Fruit fly (Drosophila melanogaster) whole organism, wandering third instar larva: Measurements from ENCODE around the gene CG43739.

ENCODE experiments used
- Abd-B ChIP-seq: fragments of >200 bp; optimal IDR thresholded peaks from 2 replicates; lab custom pipeline; 2017; ENCODE audit warnings: missing biosample characterization, missing genetic modification characterization
- CG32264 ChIP-seq: fragments of 200-800 bp; sonication (Bioruptor generic); optimal IDR thresholded peaks from 2 replicates; lab custom pipeline; 2016; ENCODE audit warnings: missing biosample characterization, missing genetic modification characterization
- CrebA ChIP-seq: fragments of 200-800 bp; sonication (Bioruptor generic); optimal IDR thresholded peaks from 2 replicates; lab custom pipeline; 2016; ENCODE audit warnings: missing biosample characterization, mild to moderate bottlenecking, missing genetic modification characterization, borderline replicate concordance
- Dfd ChIP-seq: fragments of >200 bp; optimal IDR thresholded peaks from 2 replicates; lab custom pipeline; 2017; ENCODE audit warnings: missing biosample characterization, missing genetic modification characterization
- Dif ChIP-seq: fragments of 200-275, 200-300 bp; sonication (Bioruptor generic); optimal IDR thresholded peaks from 2 replicates; lab custom pipeline; 2018; ENCODE audit warnings: missing biosample characterization, missing genetic modification characterization; ENCODE audit not compliant: partially characterized antibody
- GATAd ChIP-seq: sonication (Bioruptor generic); optimal IDR thresholded peaks from 2 replicates; lab custom pipeline; 2016; ENCODE audit warnings: missing biosample characterization, missing genetic modification characterization
- HLH106 ChIP-seq: fragments of 200-800 bp; optimal IDR thresholded peaks from 3 replicates; lab custom pipeline; 2019; ENCODE audit warnings: missing biosample characterization, mild to moderate bottlenecking, missing genetic modification characterization, moderate library complexity
- Hnf4 ChIP-seq: fragments of 200-800 bp; sonication (Bioruptor generic); optimal IDR thresholded peaks from 2 replicates; lab custom pipeline; 2016; ENCODE audit warnings: missing biosample characterization, mild to moderate bottlenecking, missing genetic modification characterization
- Hr78 ChIP-seq: fragments of >200 bp; optimal IDR thresholded peaks from 2 replicates; lab custom pipeline; 2017; ENCODE audit warnings: missing biosample characterization, missing genetic modification characterization
- Hr83 ChIP-seq: fragments of 200-300 bp; sonication (Bioruptor generic); optimal IDR thresholded peaks from 2 replicates; lab custom pipeline; 2016; ENCODE audit warnings: missing biosample characterization, mild to moderate bottlenecking, missing genetic modification characterization, moderate library complexity; ENCODE audit not compliant: poor library complexity, severe bottlenecking
- Jra ChIP-seq: sonication (Bioruptor generic); optimal IDR thresholded peaks from 2 replicates; lab custom pipeline; 2016; ENCODE audit warnings: missing biosample characterization, missing genetic modification characterization
- Mio ChIP-seq: sonication (Bioruptor generic); optimal IDR thresholded peaks from 2 replicates; lab custom pipeline; 2016; ENCODE audit warnings: missing biosample characterization, missing genetic modification characterization
- Myc ChIP-seq: fragments of >200 bp; optimal IDR thresholded peaks from 2 replicates; lab custom pipeline; 2017
- N ChIP-seq: fragments of >200 bp; optimal IDR thresholded peaks from 2 replicates; lab custom pipeline; 2018; ENCODE audit warnings: missing biosample characterization, missing external identifiers, missing genetic modification characterization
- OdsH ChIP-seq: fragments of 200-800 bp; sonication (Bioruptor generic); optimal IDR thresholded peaks from 2 replicates; lab custom pipeline; 2016; ENCODE audit warnings: missing biosample characterization, mild to moderate bottlenecking, missing genetic modification characterization
- Rel ChIP-seq, 2 experiments: fragments of 200-800 bp; sonication (Bioruptor generic) in 1 of 2; optimal IDR thresholded peaks; 2 replicates in 1 of 2; 3 replicates in 1 of 2; lab custom pipeline; 2016 to 2019; ENCODE audit warnings: mild to moderate bottlenecking in 2 of 2, missing biosample characterization in 2 of 2, missing genetic modification characterization in 2 of 2, moderate library complexity in 1 of 2
- Sp1 ChIP-seq: fragments of 200-800 bp; sonication (Bioruptor generic); optimal IDR thresholded peaks from 3 replicates; lab custom pipeline; 2019; ENCODE audit warnings: missing biosample characterization, mild to moderate bottlenecking, missing genetic modification characterization, moderate library complexity
- Vsx2 ChIP-seq: fragments of 200-300, 225-300 bp; sonication (Bioruptor generic); optimal IDR thresholded peaks from 2 replicates; lab custom pipeline; 2018; ENCODE audit warnings: missing biosample characterization, missing genetic modification characterization; ENCODE audit not compliant: partially characterized antibody
- br ChIP-seq: fragments of 200-800 bp; sonication (Bioruptor generic); optimal IDR thresholded peaks from 2 replicates; lab custom pipeline; 2016; ENCODE audit warnings: missing biosample characterization, missing genetic modification characterization
- brk ChIP-seq: fragments of 200-800 bp; sonication (Bioruptor generic); optimal IDR thresholded peaks from 2 replicates; lab custom pipeline; 2016; ENCODE audit warnings: missing biosample characterization, mild to moderate bottlenecking, missing genetic modification characterization
- dl ChIP-seq, 2 experiments: fragments of 175-275, 200-275 bp in 1 of 2; fragments of 200-275 bp in 1 of 2; sonication (Bioruptor generic); optimal IDR thresholded peaks; lab custom pipeline; 2018; ENCODE audit warnings: mild to moderate bottlenecking in 2 of 2, missing biosample characterization in 2 of 2, missing genetic modification characterization in 2 of 2, moderate library complexity in 2 of 2; ENCODE audit not compliant: partially characterized antibody in 2 of 2, insufficient read depth in 1 of 2
- dmrt93B ChIP-seq: fragments of 200-800 bp; sonication (Bioruptor generic); optimal IDR thresholded peaks from 2 replicates; lab custom pipeline; 2018; ENCODE audit warnings: missing biosample characterization, mild to moderate bottlenecking, missing genetic modification characterization
- dsf ChIP-seq: sonication (Bioruptor generic); optimal IDR thresholded peaks from 2 replicates; lab custom pipeline; 2016; ENCODE audit warnings: missing biosample characterization, missing genetic modification characterization, borderline replicate concordance
- ey ChIP-seq: fragments of 200-800 bp; sonication (Bioruptor generic); optimal IDR thresholded peaks from 2 replicates; lab custom pipeline; 2016; ENCODE audit warnings: missing biosample characterization, missing genetic modification characterization
- foxo ChIP-seq, 2 experiments: fragments of 200-800 bp; sonication (Bioruptor generic); optimal IDR thresholded peaks; 2 replicates in 1 of 2; 3 replicates in 1 of 2; lab custom pipeline; 2016 to 2017; ENCODE audit warnings: missing biosample characterization in 2 of 2, missing genetic modification characterization in 2 of 2
- fru ChIP-seq: fragments of 200-800 bp; sonication (Bioruptor generic); optimal IDR thresholded peaks from 3 replicates; lab custom pipeline; 2016; ENCODE audit warnings: missing biosample characterization, mild to moderate bottlenecking, missing genetic modification characterization
- jim ChIP-seq: fragments of 175-275, 200-325 bp; sonication (Bioruptor generic); optimal IDR thresholded peaks from 2 replicates; lab custom pipeline; 2016; ENCODE audit warnings: missing biosample characterization, mild to moderate bottlenecking, missing genetic modification characterization
- lola ChIP-seq: fragments of >200 bp; optimal IDR thresholded peaks from 2 replicates; lab custom pipeline; 2017; ENCODE audit warnings: missing biosample characterization, missing genetic modification characterization
- pan ChIP-seq: fragments of >200 bp; optimal IDR thresholded peaks from 2 replicates; lab custom pipeline; 2017
- psq ChIP-seq: fragments of 200-800 bp; sonication (Bioruptor generic); optimal IDR thresholded peaks from 3 replicates; lab custom pipeline; 2017; ENCODE audit warnings: missing biosample characterization, mild to moderate bottlenecking, missing genetic modification characterization, moderate library complexity
- rgr ChIP-seq: fragments of 200-800 bp; sonication (Bioruptor generic); optimal IDR thresholded peaks from 3 replicates; lab custom pipeline; 2016; ENCODE audit warnings: missing biosample characterization, mild to moderate bottlenecking, missing genetic modification characterization
- sage ChIP-seq: fragments of 200-800 bp; sonication (Bioruptor generic); optimal IDR thresholded peaks from 2 replicates; lab custom pipeline; 2016; ENCODE audit warnings: missing biosample characterization, mild to moderate bottlenecking, missing genetic modification characterization
- sv ChIP-seq: fragments of 200-800 bp; sonication (Bioruptor generic); optimal IDR thresholded peaks from 3 replicates; lab custom pipeline; 2016; ENCODE audit warnings: missing biosample characterization, missing genetic modification characterization
- tai ChIP-seq: sonication (Bioruptor generic); optimal IDR thresholded peaks from 2 replicates; lab custom pipeline; 2016; ENCODE audit warnings: missing biosample characterization, missing genetic modification characterization
- woc ChIP-seq: sonication (Bioruptor generic); optimal IDR thresholded peaks from 2 replicates; lab custom pipeline; 2016; ENCODE audit warnings: missing biosample characterization, mild to moderate bottlenecking, missing genetic modification characterization

CG43739 gene

DNA sequence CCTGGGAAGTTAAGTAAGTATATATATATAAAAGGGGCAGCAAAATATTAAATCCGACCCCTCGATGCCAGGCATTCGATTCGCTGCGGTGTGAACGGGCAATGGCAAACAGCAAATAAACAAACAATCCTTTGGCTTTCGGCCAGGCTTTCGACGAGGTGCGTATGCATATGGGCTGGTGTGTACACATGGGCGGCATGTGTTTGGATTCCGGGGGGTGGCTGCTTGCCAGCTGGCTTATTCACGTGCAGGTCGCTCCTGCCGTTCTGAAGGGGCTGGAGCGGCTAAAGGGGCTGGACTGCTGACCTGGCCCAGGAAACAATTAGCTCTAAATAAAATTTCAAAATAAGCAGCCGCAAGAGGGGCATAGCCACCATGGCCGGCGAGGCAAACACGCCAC lies 18.7 kb upstream of the CG43739 start:
- TF ChIP-seq tai (GFP tag; lab: Kevin White, UChicago) = no peak
- no peak for TF ChIP-seq lola
- no peak for TF ChIP-seq CrebA (GFP tag; lab: Kevin White, UChicago)
- no peak for TF ChIP-seq br
- TF ChIP-seq Hr83 (GFP tag; lab: Kevin White, UChicago) = no peak
- TF ChIP-seq HLH106 (tag; lab: Kevin White, UChicago) = no peak
- TF ChIP-seq dmrt93B = no peak
- no peak for TF ChIP-seq OdsH
- no peak for TF ChIP-seq GATAd
- TF ChIP-seq fru = no peak
- no peak for TF ChIP-seq foxo (GFP tag; optimal IDR thresholded peaks at IDR 0.05; lab: Kevin White, UChicago)
- TF ChIP-seq Hnf4 (GFP tag; lab: Kevin White, UChicago) = no peak
- TF ChIP-seq Rel (GFP tag; optimal IDR thresholded peaks at IDR 0.05; lab: Kevin White, UChicago) = no peak
- TF ChIP-seq Rel (tag; optimal IDR thresholded peaks at IDR 0.05; lab: Kevin White, UChicago) = no peak
- TF ChIP-seq Jra (GFP tag; lab: Kevin White, UChicago) = no peak
- TF ChIP-seq sv (GFP tag; lab: Kevin White, UChicago) = no peak
- TF ChIP-seq, all 38 proteins: peak for 0

DNA sequence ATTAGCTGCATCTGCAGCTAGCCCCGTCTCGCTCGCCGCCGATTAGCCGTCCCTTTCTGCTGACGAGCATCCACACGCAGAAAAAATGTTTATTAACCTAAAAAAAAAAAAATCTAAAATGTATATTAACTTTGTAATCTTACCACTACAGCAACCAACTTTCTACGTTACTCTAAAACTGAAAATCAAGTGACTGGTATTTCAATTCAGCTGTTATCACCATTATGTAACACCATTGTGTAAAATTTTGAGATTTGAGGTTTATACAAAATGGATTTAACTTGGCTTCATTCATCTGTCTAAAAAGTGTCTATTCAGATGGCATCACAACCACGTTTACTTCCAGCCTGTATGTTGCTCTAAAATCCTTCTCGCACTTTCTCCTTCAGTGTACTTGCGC lies 17.7 kb upstream of the CG43739 start:
- no peak for TF ChIP-seq brk
- TF ChIP-seq HLH106 (tag; lab: Kevin White, UChicago) = no peak
- no peak for TF ChIP-seq OdsH
- TF ChIP-seq Vsx2 (GFP tag; lab: Kevin White, UChicago) = no peak
- TF ChIP-seq Jra (GFP tag; lab: Kevin White, UChicago) = no peak
- TF ChIP-seq br = no peak
- no peak for TF ChIP-seq lola

- TF ChIP-seq dl (GFP tag; optimal IDR thresholded peaks at IDR 0.05; lab: Kevin White, UChicago; ENCODE audit: insufficient read depth in 1 of 2, partially characterized antibody in 2 of 2) (peak in 1 of 2 experiments; percentile 12), lola (no peak), brk (no peak), N (GFP tag; lab: Kevin White, UChicago) (no peak), br (no peak), Dif (GFP tag; lab: Kevin White, UChicago) (no peak), rgr (GFP tag; lab: Kevin White, UChicago) (no peak), dmrt93B (no peak), Hnf4 (GFP tag; lab: Kevin White, UChicago) (peak; percentile 12), pan (lab: Kevin White, UChicago) (no peak), Dfd (GFP tag; lab: Kevin White, UChicago) (no peak), Jra (GFP tag; lab: Kevin White, UChicago) (no peak), dsf (GFP tag; lab: Kevin White, UChicago) (no peak), fru (no peak), Hr78 (GFP tag; lab: Kevin White, UChicago) (no peak), tai (GFP tag; lab: Kevin White, UChicago) (no peak), ey (GFP tag; lab: Kevin White, UChicago) (no peak), Myc (lab: Kevin White, UChicago) (no peak), jim (no peak), Hr83 (GFP tag; lab: Kevin White, UChicago) (peak; percentile 26)
Measured at dm6 chr2L:20936061-20936390, 17.3 kb upstream of the CG43739 start.

DNA sequence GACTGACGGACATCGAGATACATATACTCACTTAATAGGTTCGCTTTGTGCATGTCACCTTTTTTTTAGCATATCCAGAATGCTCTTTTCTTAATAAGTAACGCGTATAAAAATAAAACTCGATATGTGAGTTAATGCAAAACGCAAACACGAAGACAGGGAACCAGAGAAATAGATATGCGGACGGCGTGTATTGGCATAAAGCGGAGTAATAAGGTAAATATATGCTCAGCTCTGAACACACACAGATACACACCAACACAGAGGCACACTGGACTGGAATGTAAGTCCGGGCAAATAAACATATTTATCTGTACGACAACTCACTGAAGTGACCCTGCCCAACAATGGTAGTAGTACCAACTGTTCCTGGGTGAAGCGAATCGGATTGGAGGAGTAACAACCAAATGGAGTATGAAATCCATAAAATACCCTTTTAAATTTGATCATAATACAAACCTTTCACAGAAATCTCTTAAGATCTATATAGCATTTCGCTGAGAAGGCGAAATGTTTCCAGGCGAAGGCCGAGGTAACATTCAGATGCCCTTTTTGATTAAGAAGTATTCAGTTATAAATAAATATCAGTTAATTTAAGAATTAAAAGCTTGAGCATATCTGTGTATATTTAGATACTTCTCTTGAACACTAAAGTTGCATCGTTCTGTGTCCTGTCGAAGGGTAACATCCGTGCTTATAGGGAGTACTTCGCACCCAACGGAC lies 16.8 kb upstream of the CG43739 start:
- TF ChIP-seq fru (peak; percentile 25), sage (GFP tag; lab: Kevin White, UChicago) (no peak), ey (GFP tag; lab: Kevin White, UChicago) (peak; percentile 10)

DNA sequence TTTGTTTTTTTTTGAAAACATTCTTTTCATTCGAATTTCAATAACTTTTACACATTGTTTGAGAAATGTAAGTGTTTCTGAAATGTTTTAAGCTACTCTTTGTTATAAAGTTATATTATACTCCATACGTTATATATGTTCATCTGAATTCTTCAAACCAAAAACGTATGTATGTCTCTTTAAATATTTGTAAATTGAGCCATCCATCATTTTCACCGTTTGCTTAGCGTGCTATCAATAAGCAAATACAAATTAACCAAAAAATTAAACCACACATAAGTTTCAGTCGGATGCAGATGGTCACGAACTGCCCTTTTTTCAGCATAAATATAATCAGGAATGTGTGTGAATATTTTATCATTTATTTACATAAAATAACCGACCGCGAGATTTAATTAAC lies 15.9 kb upstream of the CG43739 start:
- TF ChIP-seq rgr (GFP tag; lab: Kevin White, UChicago) (no peak), Hr83 (GFP tag; lab: Kevin White, UChicago) (no peak), foxo (GFP tag; optimal IDR thresholded peaks at IDR 0.05; lab: Kevin White, UChicago) (no peak), pan (lab: Kevin White, UChicago) (no peak), sv (GFP tag; lab: Kevin White, UChicago) (no peak), Hnf4 (GFP tag; lab: Kevin White, UChicago) (no peak), Sp1 (GFP tag; lab: Kevin White, UChicago) (no peak), CG32264 (no peak), tai (GFP tag; lab: Kevin White, UChicago) (no peak), psq (GFP tag; lab: Kevin White, UChicago) (no peak), br (no peak), HLH106 (tag; lab: Kevin White, UChicago) (no peak), OdsH (no peak), N (GFP tag; lab: Kevin White, UChicago) (no peak), Jra (GFP tag; lab: Kevin White, UChicago) (no peak), Abd-B (no peak), Mio (GFP tag; lab: Kevin White, UChicago) (no peak), Hr78 (GFP tag; lab: Kevin White, UChicago) (no peak), woc (GFP tag; lab: Kevin White, UChicago) (no peak)
